Worm (Caenorhabditis elegans) whole organism, L2 larva: ENCODE data around the gene hrg-1.

ENCODE experiments used
- C34F6.9 ChIP-seq: fragments of 150-350 bp; optimal IDR thresholded peaks from 2 replicates; lab custom pipeline; 2014; ENCODE audit warnings: missing biosample characterization, missing genetic modification characterization
- F13H6.1 ChIP-seq: sonication (generic microtip); optimal IDR thresholded peaks from 2 replicates; lab custom pipeline; 2016; ENCODE audit warnings: missing genetic modification characterization, missing compliant biosample characterization
- Y55F3AM.14 ChIP-seq: fragments of 200-800 bp; sonication (Bioruptor generic); optimal IDR thresholded peaks from 2 replicates; lab custom pipeline; 2018; ENCODE audit warnings: mild to moderate bottlenecking, missing genetic modification characterization, missing compliant biosample characterization
- blmp-1 ChIP-seq: sonication (generic microtip); optimal IDR thresholded peaks from 2 replicates; lab custom pipeline; 2017; ENCODE audit warnings: missing genetic modification characterization, mild to moderate bottlenecking, missing compliant biosample characterization, antibody characterized with exemption, moderate library complexity; ENCODE audit not compliant: insufficient read depth
- crh-2 ChIP-seq: sonication (generic microtip); optimal IDR thresholded peaks from 2 replicates; lab custom pipeline; 2017; ENCODE audit warnings: missing biosample characterization, missing genetic modification characterization
- fos-1 ChIP-seq: fragments of 150-350 bp; optimal IDR thresholded peaks from 2 replicates; lab custom pipeline; 2014; ENCODE audit warnings: missing biosample characterization, missing genetic modification characterization
- lin-11 ChIP-seq: fragments of 150-350 bp; sonication (generic microtip); optimal IDR thresholded peaks from 2 replicates; lab custom pipeline; 2014; ENCODE audit warnings: missing biosample characterization, missing genetic modification characterization, inconsistent platforms, mixed read lengths
- lin-13 ChIP-seq: fragments of 150-350 bp; optimal IDR thresholded peaks from 2 replicates; lab custom pipeline; 2014; ENCODE audit warnings: missing biosample characterization, missing genetic modification reagents, missing genetic modification characterization
- lin-39 ChIP-seq: fragments of 150-350 bp; optimal IDR thresholded peaks from 2 replicates; lab custom pipeline; 2014; ENCODE audit warnings: missing biosample characterization, missing genetic modification reagents, missing genetic modification characterization
- mbf-1 ChIP-seq: sonication (generic microtip); optimal IDR thresholded peaks from 2 replicates; lab custom pipeline; 2017; ENCODE audit warnings: missing biosample characterization, missing genetic modification characterization
- nhr-10 ChIP-seq: sonication (generic microtip); optimal IDR thresholded peaks from 2 replicates; lab custom pipeline; 2017; ENCODE audit warnings: missing biosample characterization, missing genetic modification characterization
- nhr-12 ChIP-seq: fragments of 150-350 bp; optimal IDR thresholded peaks from 2 replicates; lab custom pipeline; 2014; ENCODE audit warnings: missing biosample characterization, missing genetic modification characterization
- nhr-23 ChIP-seq: fragments of 150-350 bp; optimal IDR thresholded peaks from 2 replicates; lab custom pipeline; 2014; ENCODE audit warnings: missing biosample characterization, missing genetic modification reagents, missing genetic modification characterization
- nhr-77 ChIP-seq: fragments of 150-350 bp; optimal IDR thresholded peaks from 2 replicates; lab custom pipeline; 2014; ENCODE audit warnings: missing biosample characterization, missing genetic modification characterization
- peb-1 ChIP-seq: fragments of 150-350 bp; optimal IDR thresholded peaks from 2 replicates; lab custom pipeline; 2014; ENCODE audit warnings: missing biosample characterization, missing genetic modification characterization
- skn-1 ChIP-seq: sonication (generic microtip); optimal IDR thresholded peaks from 2 replicates; lab custom pipeline; 2017; ENCODE audit warnings: missing biosample characterization, missing genetic modification characterization
- snpc-4 ChIP-seq: fragments of 150-350 bp; optimal IDR thresholded peaks from 2 replicates; lab custom pipeline; 2014; ENCODE audit warnings: missing biosample characterization, missing genetic modification characterization
- ztf-1 ChIP-seq: fragments of 200-800 bp; sonication (Bioruptor generic); conservative IDR thresholded peaks from 2 replicates; pipeline ENCODE4 v1.3.6; 2022; ENCODE audit warnings: missing genetic modification characterization, missing compliant biosample characterization
- ztf-11 ChIP-seq: sonication (generic microtip); optimal IDR thresholded peaks from 2 replicates; lab custom pipeline; 2017; ENCODE audit warnings: missing biosample characterization, missing genetic modification characterization
- ztf-4 ChIP-seq: fragments of 150-350 bp; optimal IDR thresholded peaks from 2 replicates; lab custom pipeline; 2014; ENCODE audit warnings: missing biosample characterization, missing genetic modification characterization

hrg-1 gene

ce11 chrX:3959221-3959620 lies 56.8 kb downstream of the hrg-1 start:
- TF ChIP-seq fos-1 (tag; lab: Kevin White, UChicago) (no peak), snpc-4 (tag; lab: Kevin White, UChicago) (no peak), nhr-12 (tag; lab: Kevin White, UChicago) (no peak), skn-1 (tag; lab: Kevin White, UChicago) (no peak), lin-13 (GFP tag; lab: Kevin White, UChicago) (no peak), F13H6.1 (no peak), blmp-1 (no peak), nhr-77 (tag; lab: Kevin White, UChicago) (no peak), ztf-1 (GFP tag; lab: Robert Waterston, UW) (no peak), C34F6.9 (tag; lab: Kevin White, UChicago) (no peak), nhr-23 (tag; lab: Kevin White, UChicago) (no peak), ztf-4 (no peak), Y55F3AM.14 (GFP tag; lab: Kevin White, UChicago) (no peak), mbf-1 (no peak), peb-1 (tag; lab: Kevin White, UChicago) (no peak), lin-39 (tag; lab: Kevin White, UChicago) (no peak), lin-11 (tag; lab: Kevin White, UChicago) (no peak)

- no peak for TF ChIP-seq nhr-23 (tag; lab: Kevin White, UChicago)
- peak; percentile 52 for TF ChIP-seq blmp-1
- no peak for TF ChIP-seq ztf-11
- no peak for TF ChIP-seq nhr-10 (tag; lab: Kevin White, UChicago)
- TF ChIP-seq crh-2, result no peak
Observed at ce11 chrX:3958252-3958651, 57.8 kb downstream of the hrg-1 start, which contains the start of gene lin-18. Gene lin-18, plus strand, starts transcription at chrX:3958552.
